Fruit fly (Drosophila melanogaster) ovary, adult (tissue): ENCODE results near the gene CG33689.

Experiments used
- CG17801 ChIP-seq: fragments of 200-800 bp; optimal IDR thresholded peaks from 2 replicates; lab custom pipeline; 2019; ENCODE audit warnings: missing biosample characterization, mild to moderate bottlenecking, missing genetic modification characterization, moderate library complexity; ENCODE audit not compliant: partially characterized antibody

CG33689 gene

dm6 chr3L:16201028-16201427, 999 bp downstream of the CG33689 start, which contains the start of gene dls:
TSS of gene dls (plus strand) at chr3L:16201328.
- TF ChIP-seq CG17801 = no peak

- TF ChIP-seq CG17801 = no peak
Measured at dm6 chr3L:16202550-16202949, 2.5 kb downstream of the CG33689 start.

dm6 chr3L:16203236-16203635, 3.2 kb downstream of the CG33689 start:
- no peak for TF ChIP-seq CG17801

- no peak for TF ChIP-seq CG17801
Measured at dm6 chr3L:16204128-16204527, 4.1 kb downstream of the CG33689 start.

dm6 chr3L:16208053-16208838, 8.2 kb downstream of the CG33689 start:
- TF ChIP-seq CG17801 = no peak

- TF ChIP-seq CG17801 = no peak
Measured at dm6 chr3L:16208839-16209612, 9.0 kb downstream of the CG33689 start.

dm6 chr3L:16209641-16210040, 9.6 kb downstream of the CG33689 start:
- TF ChIP-seq CG17801 = no peak

dm6 chr3L:16211156-16211935, 11.3 kb downstream of the CG33689 start:
- TF ChIP-seq CG17801 = no peak

dm6 chr3L:16211936-16212287, 11.9 kb downstream of the CG33689 start:
- no peak for TF ChIP-seq CG17801

- no peak for TF ChIP-seq CG17801
Measured at dm6 chr3L:16213201-16213600, 13.2 kb downstream of the CG33689 start.

dm6 chr3L:16214533-16215207, 14.6 kb downstream of the CG33689 start:
- no peak for TF ChIP-seq CG17801

- TF ChIP-seq CG17801 = no peak
Measured at dm6 chr3L:16215411-16215810, 15.4 kb downstream of the CG33689 start.

- TF ChIP-seq CG17801 = no peak
Measured at dm6 chr3L:16215816-16216215, 15.8 kb downstream of the CG33689 start.

dm6 chr3L:16217203-16217602, 17.2 kb downstream of the CG33689 start, which contains the start of gene CG13073:
TSS of gene CG13073 (minus strand) at chr3L:16217303.
- TF ChIP-seq CG17801 = no peak

- no peak for TF ChIP-seq CG17801
Measured at dm6 chr3L:16217935-16218334, 17.9 kb downstream of the CG33689 start.

- TF ChIP-seq CG17801 = no peak
Measured at dm6 chr3L:16221278-16221677, 21.2 kb downstream of the CG33689 start.
